Worm (Caenorhabditis elegans) whole organism, L1 larva: ENCODE measurements around the gene C40H1.8.

Source experiments
- C34B4.2 ChIP-seq: sonication (generic microtip); optimal IDR thresholded peaks from 2 replicates; lab custom pipeline; 2017; ENCODE audit warnings: mild to moderate bottlenecking, missing genetic modification characterization, missing compliant biosample characterization
- aha-1 ChIP-seq: fragments of 150-350 bp; optimal IDR thresholded peaks from 2 replicates; lab custom pipeline; 2014; ENCODE audit warnings: missing biosample characterization, missing genetic modification characterization
- aly-2 ChIP-seq: fragments of 150-350 bp; optimal IDR thresholded peaks from 2 replicates; lab custom pipeline; 2014; ENCODE audit warnings: missing biosample characterization, missing genetic modification characterization
- ama-1 ChIP-seq: fragments of 150-350 bp; optimal IDR thresholded peaks from 2 replicates; lab custom pipeline; 2014
- blmp-1 ChIP-seq: fragments of 150-350 bp; optimal IDR thresholded peaks from 2 replicates; lab custom pipeline; 2014; ENCODE audit warnings: missing biosample characterization, missing genetic modification characterization
- ceh-63 ChIP-seq: fragments of 200-800 bp; sonication (Bioruptor generic); optimal IDR thresholded peaks from 2 replicates; lab custom pipeline; 2018; ENCODE audit warnings: mild to moderate bottlenecking, missing genetic modification characterization, missing compliant biosample characterization
- ceh-88 ChIP-seq: fragments of 200-800 bp; sonication (Bioruptor generic); IDR thresholded peaks from 2 replicates; pipeline ENCODE4 v1.3.6; 2022; ENCODE audit warnings: missing genetic modification characterization, missing compliant biosample characterization
- ceh-90 ChIP-seq: sonication (generic microtip); optimal IDR thresholded peaks from 2 replicates; lab custom pipeline; 2016; ENCODE audit warnings: missing genetic modification characterization, missing compliant biosample characterization
- ces-1 ChIP-seq: fragments of 150-350 bp; optimal IDR thresholded peaks from 2 replicates; lab custom pipeline; 2014; ENCODE audit warnings: missing biosample characterization, missing genetic modification reagents, missing genetic modification characterization
- dsc-1 ChIP-seq: sonication (generic microtip); optimal IDR thresholded peaks from 2 replicates; lab custom pipeline; 2016; ENCODE audit warnings: mild to moderate bottlenecking, missing genetic modification characterization, missing compliant biosample characterization
- efl-3 ChIP-seq: fragments of 200-800 bp; sonication (Bioruptor generic); optimal IDR thresholded peaks from 2 replicates; lab custom pipeline; 2018; ENCODE audit warnings: mild to moderate bottlenecking, missing genetic modification characterization, missing compliant biosample characterization
- egl-13 ChIP-seq: sonication (generic microtip); optimal IDR thresholded peaks from 2 replicates; lab custom pipeline; 2016; ENCODE audit warnings: missing genotype, missing genetic modification reagents, missing genetic modification characterization, missing compliant biosample characterization
- egl-27 ChIP-seq, 2 experiments: fragments of 150-350 bp in 1 of 2; sonication (generic microtip); optimal IDR thresholded peaks; 3 replicates each; lab custom pipeline; 2017 to 2018; ENCODE audit warnings: missing biosample characterization in 2 of 2, missing genetic modification characterization in 2 of 2, missing genetic modification reagents in 2 of 2
- elt-2 ChIP-seq: sonication (generic microtip); optimal IDR thresholded peaks from 2 replicates; lab custom pipeline; 2016; ENCODE audit warnings: missing genetic modification characterization, mild to moderate bottlenecking, inconsistent platforms, missing compliant biosample characterization, missing genetic modification reagents
- elt-3 ChIP-seq, 6 experiments: fragments of 150-350 bp in 1 of 6; sonication (generic microtip); optimal IDR thresholded peaks; 2 replicates each; lab custom pipeline; 2017 to 2018; ENCODE audit warnings: missing biosample characterization in 6 of 6, missing genetic modification characterization in 6 of 6, inconsistent platforms in 1 of 6
- fkh-10 ChIP-seq: sonication (generic microtip); optimal IDR thresholded peaks from 2 replicates; lab custom pipeline; 2017; ENCODE audit warnings: missing biosample characterization, missing genetic modification reagents, missing genetic modification characterization
- fkh-4 ChIP-seq: sonication (generic microtip); optimal IDR thresholded peaks from 2 replicates; lab custom pipeline; 2016; ENCODE audit warnings: missing compliant biosample characterization, missing genetic modification characterization, borderline replicate concordance
- fkh-8 ChIP-seq: sonication (generic microtip); optimal IDR thresholded peaks from 2 replicates; lab custom pipeline; 2016; ENCODE audit warnings: mild to moderate bottlenecking, missing genetic modification characterization, missing compliant biosample characterization
- grh-1 ChIP-seq: fragments of 200-800 bp; sonication (Bioruptor generic); IDR thresholded peaks from 2 replicates; pipeline ENCODE4 v1.3.6; 2022; ENCODE audit warnings: missing genetic modification reagents, missing genetic modification characterization, missing compliant biosample characterization
- irx-1 ChIP-seq: sonication (generic microtip); optimal IDR thresholded peaks from 2 replicates; lab custom pipeline; 2016; ENCODE audit warnings: missing genetic modification characterization, missing compliant biosample characterization
- jun-1 ChIP-seq: fragments of 150-350 bp; optimal IDR thresholded peaks from 2 replicates; lab custom pipeline; 2014; ENCODE audit warnings: missing biosample characterization, missing genetic modification reagents, missing genetic modification characterization
- lin-13 ChIP-seq: fragments of 150-350 bp; optimal IDR thresholded peaks from 2 replicates; lab custom pipeline; 2014; ENCODE audit warnings: missing biosample characterization, missing genetic modification reagents, missing genetic modification characterization
- lin-14 ChIP-seq: fragments of 200-800 bp; sonication (Bioruptor generic); optimal IDR thresholded peaks from 2 replicates; lab custom pipeline; 2018; ENCODE audit warnings: mild to moderate bottlenecking, missing genetic modification characterization, moderate library complexity, missing compliant biosample characterization
- lin-35 ChIP-seq, 2 experiments: fragments of 150-350 bp; optimal IDR thresholded peaks; 2 replicates each; lab custom pipeline; 2014; ENCODE audit warnings: missing biosample characterization in 2 of 2, missing genetic modification characterization in 2 of 2, missing genetic modification reagents in 2 of 2
- lsy-2 ChIP-seq, 2 experiments: fragments of 150-350 bp; optimal IDR thresholded peaks; 2 replicates each; lab custom pipeline; 2014; ENCODE audit warnings: missing biosample characterization in 2 of 2, missing genetic modification characterization in 2 of 2
- mab-9 ChIP-seq: fragments of 200-800 bp; sonication (Bioruptor generic); IDR thresholded peaks from 2 replicates; pipeline ENCODE4 v1.3.6; 2022; ENCODE audit warnings: missing genetic modification reagents, missing genetic modification characterization, missing compliant biosample characterization
- mdl-1 ChIP-seq, 2 experiments: fragments of 150-350 bp; optimal IDR thresholded peaks; 2 replicates each; lab custom pipeline; 2014 to 2017; ENCODE audit warnings: missing biosample characterization in 2 of 2, missing genetic modification characterization in 2 of 2, inconsistent platforms in 1 of 2
- nhr-12 ChIP-seq: sonication (generic microtip); optimal IDR thresholded peaks from 2 replicates; lab custom pipeline; 2017; ENCODE audit warnings: missing biosample characterization, missing genetic modification characterization
- nhr-19 ChIP-seq: fragments of 200-800 bp; sonication (Bioruptor generic); conservative IDR thresholded peaks from 2 replicates; pipeline ENCODE4 v1.3.6; 2022; ENCODE audit warnings: missing genetic modification characterization, missing compliant biosample characterization
- nhr-20 ChIP-seq: sonication (generic microtip); optimal IDR thresholded peaks from 2 replicates; lab custom pipeline; 2016; ENCODE audit warnings: mild to moderate bottlenecking, missing genetic modification characterization, missing compliant biosample characterization
- nhr-71 ChIP-seq: sonication (generic microtip); optimal IDR thresholded peaks from 2 replicates; lab custom pipeline; 2016; ENCODE audit warnings: mild to moderate bottlenecking, missing genetic modification characterization, moderate library complexity, missing compliant biosample characterization
- nhr-77 ChIP-seq: fragments of 150-350 bp; optimal IDR thresholded peaks from 2 replicates; lab custom pipeline; 2014; ENCODE audit warnings: missing biosample characterization, missing genetic modification characterization
- nhr-85 ChIP-seq: sonication (generic microtip); peaks from one replicate; lab custom pipeline; 2016; ENCODE audit warnings: missing genetic modification characterization, inconsistent platforms, missing compliant biosample characterization
- nhr-90 ChIP-seq: sonication (generic microtip); optimal IDR thresholded peaks from 2 replicates; lab custom pipeline; 2016; ENCODE audit warnings: mild to moderate bottlenecking, missing genetic modification characterization, missing compliant biosample characterization; ENCODE audit not compliant: poor library complexity
- pag-3 ChIP-seq: sonication (generic microtip); optimal IDR thresholded peaks from 2 replicates; lab custom pipeline; 2017; ENCODE audit warnings: missing genetic modification characterization, mild to moderate bottlenecking, missing compliant biosample characterization, antibody characterized with exemption, borderline replicate concordance; ENCODE audit not compliant: insufficient read depth
- pqm-1 ChIP-seq: sonication (generic microtip); optimal IDR thresholded peaks from 3 replicates; lab custom pipeline; 2017; ENCODE audit warnings: missing biosample characterization, missing genetic modification characterization
- snpc-4 ChIP-seq: fragments of 150-350 bp; optimal IDR thresholded peaks from 2 replicates; lab custom pipeline; 2014; ENCODE audit warnings: missing biosample characterization, missing genetic modification characterization
- snu-23 ChIP-seq: sonication (generic microtip); optimal IDR thresholded peaks from 2 replicates; lab custom pipeline; 2016; ENCODE audit warnings: missing genetic modification characterization, missing compliant biosample characterization
- sox-4 ChIP-seq: sonication (generic microtip); optimal IDR thresholded peaks from 2 replicates; lab custom pipeline; 2016; ENCODE audit warnings: missing genetic modification characterization, missing compliant biosample characterization
- sptf-1 ChIP-seq: fragments of 150-350 bp; optimal IDR thresholded peaks from 2 replicates; lab custom pipeline; 2014; ENCODE audit warnings: missing biosample characterization, missing genetic modification characterization
- tbx-2 ChIP-seq: sonication (generic microtip); optimal IDR thresholded peaks from 2 replicates; lab custom pipeline; 2016; ENCODE audit warnings: missing genetic modification characterization, missing compliant biosample characterization
- unc-130 ChIP-seq: fragments of 150-350 bp; optimal IDR thresholded peaks from 2 replicates; lab custom pipeline; 2017; ENCODE audit warnings: missing biosample characterization, missing genetic modification characterization, inconsistent platforms
- unc-30 ChIP-seq: sonication (generic microtip); optimal IDR thresholded peaks from 2 replicates; lab custom pipeline; 2017; ENCODE audit warnings: missing biosample characterization, missing genetic modification characterization
- xbp-1 ChIP-seq: sonication (generic microtip); optimal IDR thresholded peaks from 2 replicates; lab custom pipeline; 2016; ENCODE audit warnings: missing genetic modification characterization, missing compliant biosample characterization
- zag-1 ChIP-seq: fragments of 150-350 bp; optimal IDR thresholded peaks from 2 replicates; lab custom pipeline; 2014; ENCODE audit warnings: missing biosample characterization, missing genetic modification characterization

Gene C40H1.8

DNA sequence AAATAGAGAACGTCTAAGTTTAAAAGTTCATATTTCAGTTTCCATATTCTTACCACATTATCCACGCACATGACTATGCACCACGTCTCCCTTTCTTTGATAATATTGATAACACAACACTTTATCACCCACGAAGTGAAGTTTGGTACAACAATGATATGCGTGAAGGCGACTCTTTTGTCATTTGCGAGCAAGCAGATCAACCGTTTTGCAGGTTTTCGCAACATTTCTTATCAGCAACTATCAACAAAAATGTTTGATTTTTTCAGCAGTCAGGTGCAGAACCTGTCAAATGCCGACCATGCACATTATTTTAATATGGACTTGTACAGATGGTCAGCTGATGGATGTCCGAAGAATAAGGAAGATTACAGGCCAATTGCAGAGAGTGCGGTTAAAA, 12.0 kb downstream of the C40H1.8 start:
- TF ChIP-seq nhr-20 (tag; lab: Kevin White, UChicago): peak; percentile 15
- no peak for TF ChIP-seq ces-1 (GFP tag; lab: Kevin White, UChicago)
- no peak for TF ChIP-seq jun-1 (tag; lab: Kevin White, UChicago)
- TF ChIP-seq elt-3 (tag; optimal IDR thresholded peaks at IDR 0.05; lab: Kevin White, UChicago): no peak
- peak; percentile 46 for TF ChIP-seq pqm-1 (tag; lab: Kevin White, UChicago)
- no peak for TF ChIP-seq aly-2
- peak in 1 of 2 experiments; percentile 40 for TF ChIP-seq mdl-1 (tag; optimal IDR thresholded peaks at IDR 0.05; lab: Kevin White, UChicago)
- TF ChIP-seq egl-13 (tag; lab: Kevin White, UChicago): peak; percentile 30
- peak; percentile 96 for TF ChIP-seq elt-2 (tag; lab: Kevin White, UChicago)
- no peak for TF ChIP-seq blmp-1 (tag; lab: Kevin White, UChicago)
- peak; percentile 28 for TF ChIP-seq lin-14 (GFP tag; lab: Kevin White, UChicago)
- peak in 1 of 2 experiments; percentile 46 for TF ChIP-seq lin-35 (GFP tag; optimal IDR thresholded peaks at IDR 0.05; lab: Kevin White, UChicago)
- peak; percentile 37 for TF ChIP-seq nhr-90 (tag; lab: Kevin White, UChicago)

DNA sequence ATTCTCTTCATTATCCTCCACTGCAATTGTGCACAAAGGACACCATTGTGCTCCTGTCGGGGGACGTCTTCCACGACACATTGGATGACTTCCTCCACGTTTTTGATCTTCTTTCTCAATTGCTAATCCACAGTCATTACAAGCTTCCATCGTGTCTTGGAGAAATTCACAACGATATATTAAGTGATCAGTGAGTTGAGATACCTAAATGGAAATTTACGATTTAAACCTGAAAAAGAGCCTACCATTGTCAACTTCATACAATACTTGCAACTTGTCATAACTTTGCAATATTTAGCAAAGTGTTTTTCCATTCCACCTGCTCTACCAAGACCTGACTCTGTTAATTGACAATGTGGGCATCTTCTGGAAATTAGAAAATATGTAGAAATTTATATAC, 13.4 kb downstream of the C40H1.8 start:
- no peak for TF ChIP-seq ceh-90 (tag; lab: Kevin White, UChicago)
- TF ChIP-seq ama-1: no peak
- TF ChIP-seq egl-27 (tag; optimal IDR thresholded peaks at IDR 0.05; lab: Kevin White, UChicago): no peak
- TF ChIP-seq mab-9: no peak
- TF ChIP-seq C34B4.2 (tag; lab: Kevin White, UChicago): no peak
- no peak for TF ChIP-seq pag-3 (tag; lab: Kevin White, UChicago)
- TF ChIP-seq snpc-4 (tag; lab: Kevin White, UChicago): no peak
- TF ChIP-seq grh-1: no peak
- TF ChIP-seq xbp-1 (tag; lab: Kevin White, UChicago): no peak
- TF ChIP-seq sox-4 (tag; lab: Kevin White, UChicago): no peak
- no peak for TF ChIP-seq lsy-2 (tag; optimal IDR thresholded peaks at IDR 0.05; lab: Kevin White, UChicago)
- no peak for TF ChIP-seq zag-1 (tag; lab: Kevin White, UChicago)
- no peak for TF ChIP-seq fkh-4 (tag; lab: Kevin White, UChicago)

DNA sequence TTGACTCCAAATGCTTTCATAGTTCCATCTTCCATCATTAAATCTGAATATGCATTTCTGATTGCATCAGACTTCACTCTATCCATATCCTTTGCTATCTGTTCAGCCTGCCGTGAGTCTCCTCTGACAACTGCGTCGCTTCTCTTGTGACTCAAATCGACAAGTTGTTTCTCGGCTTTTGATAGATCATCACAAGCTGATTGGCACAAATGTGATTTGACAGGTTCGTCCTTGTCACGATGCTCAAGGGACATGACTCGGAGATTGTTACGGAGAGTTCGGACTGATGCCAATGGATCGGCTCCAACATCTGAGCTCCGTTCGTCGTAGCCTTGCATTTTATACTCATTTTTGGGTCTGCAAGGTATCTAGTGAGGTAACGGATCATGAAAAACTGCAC, 14.2 kb downstream of the C40H1.8 start:
- TF ChIP-seq ceh-90 (tag; lab: Kevin White, UChicago): no peak
- TF ChIP-seq lin-13 (GFP tag; lab: Kevin White, UChicago): no peak
- TF ChIP-seq lin-14 (GFP tag; lab: Kevin White, UChicago): peak; percentile 27
- TF ChIP-seq efl-3 (GFP tag; lab: Kevin White, UChicago): no peak
- no peak for TF ChIP-seq nhr-77
- TF ChIP-seq egl-27 (tag; optimal IDR thresholded peaks at IDR 0.05; lab: Kevin White, UChicago): no peak
- no peak for TF ChIP-seq lsy-2 (tag; optimal IDR thresholded peaks at IDR 0.05; lab: Kevin White, UChicago)
- TF ChIP-seq dsc-1 (tag; lab: Kevin White, UChicago): no peak
- TF ChIP-seq aly-2: no peak
- no peak for TF ChIP-seq pag-3 (tag; lab: Kevin White, UChicago)
- TF ChIP-seq nhr-19 (GFP tag; lab: Robert Waterston, UW): no peak
- TF ChIP-seq sptf-1 (tag; lab: Kevin White, UChicago): no peak
- TF ChIP-seq nhr-20 (tag; lab: Kevin White, UChicago): peak; percentile 2
- no peak for TF ChIP-seq unc-30 (tag; lab: Kevin White, UChicago)
- no peak for TF ChIP-seq elt-2 (tag; lab: Kevin White, UChicago)
- TF ChIP-seq mdl-1 (tag; optimal IDR thresholded peaks at IDR 0.05; lab: Kevin White, UChicago): no peak
- peak; percentile 22 for TF ChIP-seq nhr-85 (tag; lab: Kevin White, UChicago)
- TF ChIP-seq ceh-63: no peak

DNA sequence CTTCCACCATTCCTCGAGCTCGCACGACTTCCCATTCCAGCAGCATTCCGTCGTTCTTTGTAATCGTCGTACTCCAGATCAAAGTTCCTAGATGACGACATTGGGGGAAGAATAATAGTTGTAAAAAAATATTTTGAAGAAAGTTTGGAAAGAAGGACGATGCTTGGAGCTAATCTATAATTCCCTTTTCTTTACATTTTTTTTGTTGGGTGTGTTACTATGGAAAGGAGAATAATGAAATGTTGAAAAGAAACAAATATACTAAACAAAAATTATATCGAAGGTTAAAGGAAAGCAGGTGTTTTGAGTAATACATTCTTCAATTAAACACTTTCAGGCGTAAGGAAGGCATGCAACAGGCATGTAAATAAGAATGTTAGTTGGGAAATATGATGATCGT, 14.7 kb downstream of the C40H1.8 start, which contains the start of gene C40H1.3:
C40H1.3 (minus strand) TSS at position 101 of the 400 bp plus-strand sequence.
- TF ChIP-seq ceh-88 (GFP tag; lab: Robert Waterston, UW): no peak
- TF ChIP-seq nhr-12 (tag; lab: Kevin White, UChicago): no peak
- TF ChIP-seq snu-23 (GFP tag; lab: Kevin White, UChicago): no peak
- no peak for TF ChIP-seq nhr-90 (tag; lab: Kevin White, UChicago)
- TF ChIP-seq aha-1 (tag; lab: Kevin White, UChicago): no peak
- TF ChIP-seq efl-3 (GFP tag; lab: Kevin White, UChicago): no peak
- no peak for TF ChIP-seq unc-30 (tag; lab: Kevin White, UChicago)
- no peak for TF ChIP-seq fkh-8 (tag; lab: Kevin White, UChicago)
- no peak for TF ChIP-seq unc-130 (tag; lab: Kevin White, UChicago)
- no peak for TF ChIP-seq fkh-10 (GFP tag; lab: Kevin White, UChicago)
- TF ChIP-seq nhr-85 (tag; lab: Kevin White, UChicago): no peak
- TF ChIP-seq tbx-2 (tag; lab: Kevin White, UChicago): no peak
- no peak for TF ChIP-seq nhr-71
- TF ChIP-seq irx-1: no peak
